Worm (Caenorhabditis elegans) whole organism, L2 larva: ENCODE measurements around the gene nhr-285.

Experiments used
- F13H6.1 ChIP-seq: sonication (generic microtip); optimal IDR thresholded peaks from 2 replicates; lab custom pipeline; 2016; ENCODE audit warnings: missing genetic modification characterization, missing compliant biosample characterization
- R02D3.7 ChIP-seq: fragments of 150-350 bp; optimal IDR thresholded peaks from 2 replicates; lab custom pipeline; 2014; ENCODE audit warnings: missing biosample characterization, missing genetic modification characterization
- Y55F3AM.14 ChIP-seq: fragments of 200-800 bp; sonication (Bioruptor generic); optimal IDR thresholded peaks from 2 replicates; lab custom pipeline; 2018; ENCODE audit warnings: mild to moderate bottlenecking, missing genetic modification characterization, missing compliant biosample characterization
- ZK546.5 ChIP-seq: sonication (generic microtip); optimal IDR thresholded peaks from 2 replicates; lab custom pipeline; 2017; ENCODE audit warnings: missing biosample characterization, missing genetic modification characterization
- alr-1 ChIP-seq: fragments of 150-350 bp; optimal IDR thresholded peaks from 2 replicates; lab custom pipeline; 2014; ENCODE audit warnings: missing biosample characterization, missing genetic modification characterization
- aly-2 ChIP-seq: fragments of 150-350 bp; optimal IDR thresholded peaks from 2 replicates; lab custom pipeline; 2014; ENCODE audit warnings: missing biosample characterization, missing genetic modification characterization
- blmp-1 ChIP-seq: sonication (generic microtip); optimal IDR thresholded peaks from 2 replicates; lab custom pipeline; 2017; ENCODE audit warnings: missing genetic modification characterization, mild to moderate bottlenecking, missing compliant biosample characterization, antibody characterized with exemption, moderate library complexity; ENCODE audit not compliant: insufficient read depth
- ceh-16 ChIP-seq: fragments of 150-350 bp; optimal IDR thresholded peaks from 2 replicates; lab custom pipeline; 2014; ENCODE audit warnings: missing biosample characterization, missing genetic modification characterization
- ceh-82 ChIP-seq: fragments of 150-350 bp; optimal IDR thresholded peaks from 2 replicates; lab custom pipeline; 2014; ENCODE audit warnings: missing biosample characterization, missing genetic modification characterization
- crh-2 ChIP-seq: sonication (generic microtip); optimal IDR thresholded peaks from 2 replicates; lab custom pipeline; 2017; ENCODE audit warnings: missing biosample characterization, missing genetic modification characterization
- dmd-4 ChIP-seq: sonication (generic microtip); optimal IDR thresholded peaks from 2 replicates; lab custom pipeline; 2017; ENCODE audit warnings: missing biosample characterization, missing genetic modification characterization
- egl-27 ChIP-seq: sonication (generic microtip); optimal IDR thresholded peaks from 3 replicates; lab custom pipeline; 2017; ENCODE audit warnings: missing biosample characterization, missing genetic modification reagents, missing genetic modification characterization
- elt-1 ChIP-seq: fragments of 150-350 bp; optimal IDR thresholded peaks from 2 replicates; lab custom pipeline; 2014; ENCODE audit warnings: missing biosample characterization, missing genetic modification characterization
- elt-3 ChIP-seq: sonication (generic microtip); optimal IDR thresholded peaks from 2 replicates; lab custom pipeline; 2017; ENCODE audit warnings: missing biosample characterization, missing genetic modification characterization
- fos-1 ChIP-seq: fragments of 150-350 bp; optimal IDR thresholded peaks from 2 replicates; lab custom pipeline; 2014; ENCODE audit warnings: missing biosample characterization, missing genetic modification characterization
- lin-39 ChIP-seq: fragments of 150-350 bp; optimal IDR thresholded peaks from 2 replicates; lab custom pipeline; 2014; ENCODE audit warnings: missing biosample characterization, missing genetic modification reagents, missing genetic modification characterization
- mab-5 ChIP-seq: fragments of 150-350 bp; optimal IDR thresholded peaks from 2 replicates; lab custom pipeline; 2014; ENCODE audit warnings: missing biosample characterization, missing genetic modification characterization
- mdl-1 ChIP-seq, 2 experiments: fragments of 150-350 bp in 1 of 2; sonication (generic microtip) in 1 of 2; optimal IDR thresholded peaks; 2 replicates each; lab custom pipeline; 2017; ENCODE audit warnings: missing biosample characterization in 2 of 2, missing genetic modification characterization in 2 of 2
- nhr-10 ChIP-seq: sonication (generic microtip); optimal IDR thresholded peaks from 2 replicates; lab custom pipeline; 2017; ENCODE audit warnings: missing biosample characterization, missing genetic modification characterization
- nhr-21 ChIP-seq: fragments of 150-350 bp; optimal IDR thresholded peaks from 2 replicates; lab custom pipeline; 2014; ENCODE audit warnings: missing biosample characterization, missing genetic modification characterization
- nhr-23 ChIP-seq: fragments of 150-350 bp; optimal IDR thresholded peaks from 2 replicates; lab custom pipeline; 2014; ENCODE audit warnings: missing biosample characterization, missing genetic modification reagents, missing genetic modification characterization
- nhr-237 ChIP-seq: fragments of 150-350 bp; optimal IDR thresholded peaks from 2 replicates; lab custom pipeline; 2014; ENCODE audit warnings: missing biosample characterization, missing genetic modification characterization
- nhr-77 ChIP-seq: fragments of 150-350 bp; optimal IDR thresholded peaks from 2 replicates; lab custom pipeline; 2014; ENCODE audit warnings: missing biosample characterization, missing genetic modification characterization
- peb-1 ChIP-seq: fragments of 150-350 bp; optimal IDR thresholded peaks from 2 replicates; lab custom pipeline; 2014; ENCODE audit warnings: missing biosample characterization, missing genetic modification characterization
- sma-3 ChIP-seq: sonication (generic microtip); optimal IDR thresholded peaks from 2 replicates; lab custom pipeline; 2016; ENCODE audit warnings: missing genetic modification reagents, missing genetic modification characterization, missing compliant biosample characterization
- sma-9 ChIP-seq, 2 experiments: fragments of 150-350 bp in 1 of 2; sonication (generic microtip) in 1 of 2; optimal IDR thresholded peaks; 2 replicates each; lab custom pipeline; 2014 to 2016; ENCODE audit warnings: missing genetic modification characterization in 2 of 2, mild to moderate bottlenecking in 1 of 2, missing biosample characterization in 1 of 2, missing compliant biosample characterization in 1 of 2, missing genetic modification reagents in 1 of 2, moderate library complexity in 1 of 2
- snpc-4 ChIP-seq: fragments of 150-350 bp; optimal IDR thresholded peaks from 2 replicates; lab custom pipeline; 2014; ENCODE audit warnings: missing biosample characterization, missing genetic modification characterization
- unc-39 ChIP-seq: fragments of 150-350 bp; optimal IDR thresholded peaks from 2 replicates; lab custom pipeline; 2014; ENCODE audit warnings: missing biosample characterization, missing genetic modification characterization
- unc-55 ChIP-seq: fragments of 150-350 bp; sonication (generic microtip); optimal IDR thresholded peaks from 3 replicates; lab custom pipeline; 2014; ENCODE audit warnings: missing biosample characterization, missing genetic modification reagents, missing genetic modification characterization
- ztf-11 ChIP-seq: sonication (generic microtip); optimal IDR thresholded peaks from 2 replicates; lab custom pipeline; 2017; ENCODE audit warnings: missing biosample characterization, missing genetic modification characterization
- ztf-4 ChIP-seq: fragments of 150-350 bp; optimal IDR thresholded peaks from 2 replicates; lab custom pipeline; 2014; ENCODE audit warnings: missing biosample characterization, missing genetic modification characterization

The nhr-285 gene

ce11 chrV:15792409-15792808 is 13.4 kb upstream of the nhr-285 start, which contains the start of gene T26E4.4:
Gene T26E4.4 (minus strand): TSS chrV:15792509.
- TF ChIP-seq nhr-237 (no peak), peb-1 (no peak)

ce11 chrV:15782494-15782893 is 3.5 kb upstream of the nhr-285 start, which contains the start of gene T26E4.3:
Gene T26E4.3 (plus strand): TSS chrV:15782794.
- TF ChIP-seq elt-1 (tag; lab: Kevin White, UChicago), result no peak
- no peak for TF ChIP-seq ZK546.5 (tag; lab: Kevin White, UChicago)
- TF ChIP-seq egl-27 (tag; lab: Kevin White, UChicago), result no peak
- TF ChIP-seq elt-3 (tag; lab: Kevin White, UChicago), result no peak
- TF ChIP-seq R02D3.7, result no peak
- no peak for TF ChIP-seq nhr-77 (tag; lab: Kevin White, UChicago)
- TF ChIP-seq snpc-4 (tag; lab: Kevin White, UChicago), result no peak
- TF ChIP-seq aly-2 (tag; lab: Kevin White, UChicago), result no peak
- TF ChIP-seq nhr-23 (tag; lab: Kevin White, UChicago), result no peak
- no peak for TF ChIP-seq ceh-16 (tag; lab: Kevin White, UChicago)
- TF ChIP-seq crh-2, result no peak
- no peak for TF ChIP-seq alr-1 (tag; lab: Kevin White, UChicago)
- no peak for TF ChIP-seq unc-55 (GFP tag; lab: Kevin White, UChicago)
- no peak for TF ChIP-seq nhr-237
- TF ChIP-seq lin-39 (tag; lab: Kevin White, UChicago), result no peak
- no peak for TF ChIP-seq dmd-4
- no peak for TF ChIP-seq F13H6.1
- no peak for TF ChIP-seq nhr-10 (tag; lab: Kevin White, UChicago)

ce11 chrV:15781086-15781485 is 2.1 kb upstream of the nhr-285 start, which contains the start of gene T26E4.2:
Gene T26E4.2 (plus strand): TSS chrV:15781386.
- TF ChIP-seq elt-3 (tag; lab: Kevin White, UChicago) (no peak), Y55F3AM.14 (GFP tag; lab: Kevin White, UChicago) (no peak)

- TF ChIP-seq lin-39 (tag; lab: Kevin White, UChicago) (no peak), peb-1 (no peak), ceh-82 (tag; lab: Kevin White, UChicago) (no peak), fos-1 (tag; lab: Kevin White, UChicago) (no peak), snpc-4 (tag; lab: Kevin White, UChicago) (no peak), Y55F3AM.14 (GFP tag; lab: Kevin White, UChicago) (no peak), mab-5 (tag; lab: Kevin White, UChicago) (no peak), unc-39 (tag; lab: Kevin White, UChicago) (no peak), ztf-4 (tag; lab: Kevin White, UChicago) (no peak)
Observed at ce11 chrV:15776651-15777050, 2.4 kb downstream of the nhr-285 start, which contains the start of gene nhr-283. Gene nhr-283 (minus strand): TSS chrV:15776751.

- TF ChIP-seq mdl-1 (tag; optimal IDR thresholded peaks at IDR 0.05; lab: Kevin White, UChicago) (peak in 1 of 2 experiments; percentile 1), sma-9 (GFP tag; optimal IDR thresholded peaks at IDR 0.05; lab: Kevin White, UChicago) (peak; percentile 29), sma-9 (tag; optimal IDR thresholded peaks at IDR 0.05; lab: Kevin White, UChicago) (no peak), ztf-11 (tag; lab: Kevin White, UChicago) (no peak)
Observed at ce11 chrV:15773941-15774340, 5.1 kb downstream of the nhr-285 start.

- TF ChIP-seq unc-39 (tag; lab: Kevin White, UChicago) (no peak), sma-3 (GFP tag; lab: Kevin White, UChicago) (no peak), blmp-1 (tag; lab: Kevin White, UChicago) (no peak), nhr-21 (tag; lab: Kevin White, UChicago) (no peak)
Observed at ce11 chrV:15773141-15773540, 5.9 kb downstream of the nhr-285 start, which contains the start of gene nhr-60. Gene nhr-60 (minus strand): TSS chrV:15773241.
